Worm (Caenorhabditis elegans): ENCODE measurements around the gene srv-12.

DNA sequence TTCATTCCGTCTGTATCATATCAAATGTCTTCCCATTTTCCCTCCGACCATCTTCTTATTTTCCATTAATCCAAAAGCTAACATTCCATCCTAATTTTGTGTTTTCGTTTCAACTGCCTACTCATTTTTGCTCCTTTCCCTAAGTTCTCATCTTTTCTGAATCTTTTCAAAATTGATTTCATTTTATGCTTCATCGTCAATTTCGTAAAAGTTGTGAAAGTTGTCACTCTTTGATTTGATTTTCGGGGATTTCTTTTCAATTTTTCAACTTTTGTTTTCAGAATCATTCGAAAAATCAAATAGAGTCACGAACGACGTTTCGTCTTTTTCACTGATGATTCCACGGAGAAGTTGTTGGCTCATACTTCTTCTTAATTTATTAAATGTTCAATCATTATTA, 14.1 kb upstream of the srv-12 start, which contains the start of gene cwn-2:
- TF ChIP-seq jun-1 (tag; optimal IDR thresholded peaks at IDR 0.05) (no peak), fos-1 (tag; optimal IDR thresholded peaks at IDR 0.05) (no peak), nhr-237 (tag; optimal IDR thresholded peaks at IDR 0.05) (no peak), nhr-76 (tag; optimal IDR thresholded peaks at IDR 0.05) (no peak), elt-1 (tag; optimal IDR thresholded peaks at IDR 0.05) (no peak)

Data from whole organism, L3 larva.